Fruit fly (Drosophila melanogaster) whole organism, embryonic: ENCODE results near the gene Cby.

Experiments used
- Atf-2 ChIP-seq: fragments of 200-800 bp; sonication (Bioruptor generic); optimal IDR thresholded peaks from 2 replicates; lab custom pipeline; 2016; ENCODE audit warnings: missing biosample characterization, missing genetic modification characterization
- C15 ChIP-seq: fragments of 200-800 bp; sonication (Bioruptor generic); IDR thresholded peaks from 3 replicates; pipeline ENCODE4 v1.3.6; 2022; ENCODE audit warnings: missing biosample characterization, missing genetic modification characterization
- CG10654 ChIP-seq: fragments of 200-800 bp; sonication (Bioruptor generic); optimal IDR thresholded peaks from 2 replicates; lab custom pipeline; 2016; ENCODE audit warnings: missing biosample characterization, missing genetic modification characterization
- CG16813 ChIP-seq: fragments of 200-800 bp; sonication (Bioruptor generic); IDR thresholded peaks from 3 replicates; pipeline ENCODE4 v1.3.6; 2022; ENCODE audit warnings: missing biosample characterization, missing genetic modification characterization; ENCODE audit not compliant: partially characterized antibody
- CG30020 ChIP-seq: fragments of 200-800 bp; optimal IDR thresholded peaks from 2 replicates; lab custom pipeline; 2019; ENCODE audit warnings: missing biosample characterization, mild to moderate bottlenecking, missing genetic modification characterization, moderate library complexity
- CG3281 ChIP-seq: fragments of 200-800 bp; sonication (Bioruptor generic); optimal IDR thresholded peaks from 3 replicates; lab custom pipeline; 2017; ENCODE audit warnings: missing biosample characterization, mild to moderate bottlenecking, missing genetic modification characterization
- CG3407 ChIP-seq: fragments of 200-800 bp; sonication (Bioruptor generic); optimal IDR thresholded peaks from 2 replicates; lab custom pipeline; 2018; ENCODE audit warnings: missing biosample characterization, mild to moderate bottlenecking, missing genetic modification characterization
- Lpt ChIP-seq: fragments of >200 bp; optimal IDR thresholded peaks from 2 replicates; lab custom pipeline; 2018; ENCODE audit warnings: missing biosample characterization, missing genetic modification characterization
- Tbp ChIP-seq: fragments of >200 bp; optimal IDR thresholded peaks from 2 replicates; lab custom pipeline; 2018; ENCODE audit warnings: missing biosample characterization, missing genetic modification characterization
- aop ChIP-seq: fragments of 200-800 bp; sonication (Bioruptor generic); IDR thresholded peaks from 2 replicates; pipeline ENCODE4 v1.3.6; 2022; ENCODE audit warnings: missing biosample characterization, missing genetic modification characterization
- da ChIP-seq: fragments of 200-800 bp; sonication (Bioruptor generic); optimal IDR thresholded peaks from 2 replicates; lab custom pipeline; 2016; ENCODE audit warnings: missing biosample characterization, missing genetic modification characterization
- tna ChIP-seq: fragments of 200-800 bp; sonication (Bioruptor generic); IDR thresholded peaks from 2 replicates; pipeline ENCODE4 v1.3.6; 2022; ENCODE audit warnings: missing biosample characterization, missing genetic modification characterization; ENCODE audit not compliant: partially characterized antibody

dm6 chr3R:21857509-21857908 is 10.3 kb upstream of the Cby start:
- TF ChIP-seq Lpt (no peak), tna (no peak), da (GFP tag; lab: Kevin White, UChicago) (no peak), CG30020 (tag; lab: Kevin White, UChicago) (no peak), Atf-2 (no peak), C15 (GFP tag; lab: Robert Waterston, UW) (no peak), CG3281 (no peak), CG3407 (GFP tag; lab: Kevin White, UChicago) (no peak), CG16813 (GFP tag; lab: Robert Waterston, UW) (no peak), aop (GFP tag; lab: Robert Waterston, UW) (no peak), CG10654 (GFP tag; lab: Kevin White, UChicago) (no peak), Tbp (GFP tag; lab: Kevin White, UChicago) (no peak)
